Worm (Caenorhabditis elegans) whole organism, L4 larva: ENCODE measurements around the gene gcy-34.

ENCODE experiments used
- egl-27 ChIP-seq: sonication (generic microtip); optimal IDR thresholded peaks from 3 replicates; lab custom pipeline; 2017; ENCODE audit warnings: missing biosample characterization, missing genetic modification reagents, missing genetic modification characterization
- madf-9 ChIP-seq: fragments of 200-800 bp; sonication (Bioruptor generic); conservative IDR thresholded peaks from 2 replicates; pipeline ENCODE4 v1.3.6; 2022; ENCODE audit warnings: missing genetic modification reagents, missing genetic modification characterization, missing compliant biosample characterization
- nhr-237 ChIP-seq: sonication (generic microtip); optimal IDR thresholded peaks from 2 replicates; lab custom pipeline; 2017; ENCODE audit warnings: missing biosample characterization, missing genetic modification characterization

DNA sequence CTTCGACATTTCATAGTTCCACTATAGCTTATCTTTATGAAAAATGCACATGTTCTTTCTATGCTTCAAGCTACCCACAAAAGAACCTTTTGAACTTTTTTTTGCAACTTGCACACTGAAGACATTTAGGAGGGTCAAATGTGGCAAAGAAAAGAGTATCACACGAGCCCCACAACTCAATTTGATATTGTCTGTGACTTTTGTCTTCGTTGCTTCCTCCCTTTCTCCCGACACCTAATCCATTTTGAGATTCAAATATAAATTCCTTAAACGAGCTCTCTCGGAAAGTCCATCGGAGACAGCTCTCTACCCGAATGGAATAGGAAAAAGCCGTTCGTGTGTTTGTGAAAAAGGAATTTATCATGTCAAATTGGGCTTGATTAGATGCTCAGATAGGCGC, 35.4 kb downstream of the gcy-34 start:
- TF ChIP-seq nhr-237 (tag; lab: Kevin White, UChicago) (no peak), egl-27 (tag; lab: Kevin White, UChicago) (no peak), madf-9 (GFP tag; lab: Robert Waterston, UW) (no peak)
